Worm (Caenorhabditis elegans) whole organism, late embryonic: ENCODE measurements around the gene glb-28.

ENCODE experiments used
- ceh-31 ChIP-seq: sonication (generic microtip); optimal IDR thresholded peaks from 2 replicates; lab custom pipeline; 2016; ENCODE audit warnings: missing genetic modification characterization, missing compliant biosample characterization
- elt-4 ChIP-seq: sonication (generic microtip); optimal IDR thresholded peaks from 2 replicates; lab custom pipeline; 2016; ENCODE audit warnings: missing genetic modification characterization, missing compliant biosample characterization
- nhr-11 ChIP-seq: fragments of 150-350 bp; optimal IDR thresholded peaks from 2 replicates; lab custom pipeline; 2014; ENCODE audit warnings: missing biosample characterization, missing genetic modification characterization
- npax-4 ChIP-seq: sonication (generic microtip); optimal IDR thresholded peaks from 2 replicates; lab custom pipeline; 2016; ENCODE audit warnings: missing genetic modification characterization, missing compliant biosample characterization
- pat-9 ChIP-seq: fragments of 200-800 bp; sonication (Bioruptor generic); optimal IDR thresholded peaks from 2 replicates; lab custom pipeline; 2018; ENCODE audit warnings: mild to moderate bottlenecking, missing genetic modification characterization, moderate library complexity, missing compliant biosample characterization

DNA sequence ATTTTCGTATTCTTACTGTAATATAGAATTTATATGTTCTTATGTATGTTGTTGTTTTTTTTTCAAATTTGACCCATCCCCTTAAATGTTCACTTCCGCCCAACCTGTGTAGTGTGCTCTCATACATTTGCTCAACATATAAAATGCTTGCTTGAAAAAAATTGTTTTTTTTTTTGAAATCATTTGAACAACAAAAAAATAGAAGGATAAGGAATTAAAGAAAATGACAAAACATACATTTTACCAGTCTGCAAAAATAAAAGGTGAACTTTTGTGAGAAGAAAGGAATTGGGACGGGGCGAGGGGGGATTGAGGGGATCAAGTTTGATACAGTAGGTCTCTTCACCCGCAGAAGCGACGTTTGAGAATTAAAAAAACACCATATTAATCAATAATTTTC lies 48.6 kb downstream of the glb-28 start:
- no peak for TF ChIP-seq pat-9 (tag; lab: Kevin White, UChicago)
- TF ChIP-seq ceh-31 = no peak
- no peak for TF ChIP-seq npax-4 (tag; lab: Kevin White, UChicago)
- no peak for TF ChIP-seq nhr-11 (tag; lab: Kevin White, UChicago)
- no peak for TF ChIP-seq elt-4
